Worm (Caenorhabditis elegans): Measurements from ENCODE around the gene lgc-54.

The lgc-54 gene

DNA sequence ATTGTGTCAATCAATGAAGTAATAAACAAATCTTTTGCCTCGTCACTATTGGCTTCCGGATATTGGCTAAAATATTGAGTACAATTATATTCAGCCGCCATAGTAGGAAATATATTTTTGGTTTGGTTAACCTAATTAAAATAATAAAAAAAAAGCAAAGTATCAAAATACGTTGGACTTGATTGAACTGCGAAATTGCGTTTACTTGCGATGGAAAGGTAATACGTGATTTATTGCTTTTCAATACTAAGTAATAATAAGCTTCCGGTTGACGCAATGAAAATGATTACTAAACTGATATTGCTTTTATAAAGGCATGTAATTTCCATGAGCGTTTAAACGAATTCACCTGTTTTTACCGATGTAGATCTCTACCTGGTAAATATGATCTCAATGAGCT, 46.8 kb downstream of the lgc-54 start, which contains the start of gene dmsr-9:
TSS of gene dmsr-9 (minus strand) at position 101 of the 400 bp plus-strand sequence.
- TF ChIP-seq mxl-1 (tag; optimal IDR thresholded peaks at IDR 0.05) (no peak), rcor-1 (GFP tag; IDR thresholded peaks at IDR 0.05) (no peak), snpc-4 (GFP tag; optimal IDR thresholded peaks at IDR 0.05) (no peak), snpc-4 (tag; optimal IDR thresholded peaks at IDR 0.05) (no peak), lir-1 (GFP tag; conservative IDR thresholded peaks at IDR 0.05) (no peak)

DNA sequence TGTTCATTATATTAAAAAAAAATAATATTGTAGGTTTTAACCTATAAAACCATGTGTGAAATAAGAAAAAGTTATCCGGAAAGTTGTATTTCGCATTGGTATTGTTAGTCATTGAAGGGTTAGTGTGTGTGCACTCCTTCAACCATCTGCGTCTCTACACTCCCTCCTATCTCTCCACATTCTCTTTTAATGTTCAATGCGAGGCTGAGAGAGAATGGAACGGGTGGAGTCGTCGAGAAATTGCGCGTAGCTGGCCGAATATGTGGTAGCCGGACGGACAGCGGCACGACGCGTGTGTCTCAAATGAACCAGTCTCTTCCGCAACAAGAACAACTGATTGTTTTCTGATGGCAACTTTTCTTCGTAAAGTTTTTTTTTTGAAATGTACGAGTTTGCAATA, 49.5 kb downstream of the lgc-54 start:
- no peak for TF ChIP-seq attf-3 (GFP tag; conservative IDR thresholded peaks at IDR 0.05)
- peak; percentile 91; the same call in 1 of the 2 replicates for TF ChIP-seq hmg-1.2 (GFP tag; IDR thresholded peaks at IDR 0.05)
- no peak for TF ChIP-seq D2030.7 (GFP tag; IDR thresholded peaks at IDR 0.05)
- TF ChIP-seq him-1 (tag; optimal IDR thresholded peaks at IDR 0.05): no peak
- no peak for TF ChIP-seq tbx-9 (tag; optimal IDR thresholded peaks at IDR 0.05; ENCODE audit: borderline replicate concordance)

DNA sequence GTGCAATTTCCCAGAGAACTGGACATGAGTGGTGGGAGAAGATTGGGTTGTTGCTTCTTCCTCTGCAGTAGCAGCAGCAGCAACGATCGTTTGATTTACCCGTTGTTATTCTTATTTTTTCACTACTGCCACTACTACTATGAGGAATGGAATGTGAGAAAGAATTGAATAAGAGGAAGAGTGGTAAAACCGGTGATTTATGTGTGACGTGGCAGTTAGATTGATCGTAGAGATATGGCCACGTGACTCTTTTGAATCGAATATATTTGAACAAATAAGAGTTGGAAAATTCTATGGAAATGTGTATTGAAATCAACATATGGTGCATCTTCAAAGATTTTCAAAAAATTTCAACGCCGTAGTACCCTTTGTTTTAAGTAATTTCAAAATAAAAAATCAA, 50.1 kb downstream of the lgc-54 start:
- TF ChIP-seq F55B11.4 (tag; optimal IDR thresholded peaks at IDR 0.05; ENCODE audit: borderline replicate concordance, insufficient read depth) (no peak), egrh-3 (GFP tag; IDR thresholded peaks at IDR 0.05) (no peak)

DNA sequence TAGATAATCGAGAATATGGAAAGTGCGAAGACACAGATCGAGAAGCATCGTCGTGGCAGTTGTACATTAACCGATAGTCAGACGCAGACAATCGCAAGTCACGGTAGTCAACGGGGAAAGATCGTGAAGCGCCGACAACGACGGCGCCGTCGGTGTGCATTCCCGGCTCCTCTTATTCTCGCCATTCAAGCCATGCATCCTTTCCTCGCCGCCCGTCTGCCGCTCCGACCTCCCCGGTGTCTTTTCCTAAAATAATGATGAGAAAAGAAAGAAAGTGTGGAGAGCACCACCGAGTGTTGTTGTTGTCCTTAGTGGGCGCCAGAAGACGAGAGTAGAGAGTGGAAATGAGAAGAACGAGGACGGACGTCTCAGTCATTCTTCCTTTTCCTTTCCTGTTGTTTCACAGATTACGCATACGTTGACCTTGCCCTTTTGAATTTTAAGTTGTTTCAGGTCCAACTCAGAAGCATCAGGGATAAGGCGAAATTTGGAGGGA, 52.6 kb downstream of the lgc-54 start, which contains the start of gene ZC404.1:
TSS of gene ZC404.1 (plus strand) at position 446 of the 496 bp plus-strand sequence.
- TF ChIP-seq zfh-2 (GFP tag; conservative IDR thresholded peaks at IDR 0.05): peak; percentile 92
- TF ChIP-seq mxl-1 (tag; optimal IDR thresholded peaks at IDR 0.05): no peak
- TF ChIP-seq egl-44 (GFP tag; IDR thresholded peaks at IDR 0.05): no peak
- 0 out of 2 replicates have a peak, but pooled peaks have one; percentile 10 for TF ChIP-seq dox-1 (GFP tag; IDR thresholded peaks at IDR 0.05)

DNA sequence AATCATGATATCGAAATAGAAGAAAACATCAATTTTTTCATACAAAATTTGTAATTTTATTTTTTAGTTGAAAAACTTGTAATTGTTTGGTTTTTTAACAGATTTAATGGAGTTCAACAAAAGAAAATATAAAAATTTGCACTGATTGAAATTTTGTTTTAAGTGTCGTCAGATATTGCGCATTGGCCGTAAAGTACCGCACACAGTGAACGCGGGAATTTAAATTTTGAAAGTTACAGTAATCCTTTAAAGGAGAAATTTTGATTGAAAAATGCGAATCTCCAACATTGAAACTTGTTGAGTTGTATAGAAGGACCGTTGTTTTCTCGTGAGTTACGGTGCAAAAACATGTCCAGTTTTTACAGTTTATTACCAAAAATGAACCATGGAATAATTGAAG, 53.4 kb downstream of the lgc-54 start:
- peak; percentile 80 for TF ChIP-seq efl-1 (GFP tag; optimal IDR thresholded peaks at IDR 0.05)
- no peak for TF ChIP-seq ets-4 (GFP tag; optimal IDR thresholded peaks at IDR 0.05)
- no peak for TF ChIP-seq mcd-1 (GFP tag; IDR thresholded peaks at IDR 0.05)
- peak; percentile 74 for TF ChIP-seq lin-54 (GFP tag; optimal IDR thresholded peaks at IDR 0.05)
- TF ChIP-seq madf-6 (GFP tag; IDR thresholded peaks at IDR 0.05): peak; percentile 53; the same call in 1 of the 2 replicates
- TF ChIP-seq hmg-1.2 (GFP tag; IDR thresholded peaks at IDR 0.05): no peak
- no peak for TF ChIP-seq ztf-22 (GFP tag; optimal IDR thresholded peaks at IDR 0.05)
- TF ChIP-seq ztf-25 (GFP tag; IDR thresholded peaks at IDR 0.05): no peak
- TF ChIP-seq dpl-1 (GFP tag; optimal IDR thresholded peaks at IDR 0.05): peak; percentile 29
- no peak for TF ChIP-seq F22D6.2 (tag; optimal IDR thresholded peaks at IDR 0.05)
- TF ChIP-seq cebp-2 (GFP tag; IDR thresholded peaks at IDR 0.05): no peak
- no peak for TF ChIP-seq attf-5 (GFP tag; optimal IDR thresholded peaks at IDR 0.05)
- TF ChIP-seq lsl-1 (GFP tag; optimal IDR thresholded peaks at IDR 0.05): peak; percentile 45
- TF ChIP-seq atf-7 (tag; optimal IDR thresholded peaks at IDR 0.05): no peak

DNA sequence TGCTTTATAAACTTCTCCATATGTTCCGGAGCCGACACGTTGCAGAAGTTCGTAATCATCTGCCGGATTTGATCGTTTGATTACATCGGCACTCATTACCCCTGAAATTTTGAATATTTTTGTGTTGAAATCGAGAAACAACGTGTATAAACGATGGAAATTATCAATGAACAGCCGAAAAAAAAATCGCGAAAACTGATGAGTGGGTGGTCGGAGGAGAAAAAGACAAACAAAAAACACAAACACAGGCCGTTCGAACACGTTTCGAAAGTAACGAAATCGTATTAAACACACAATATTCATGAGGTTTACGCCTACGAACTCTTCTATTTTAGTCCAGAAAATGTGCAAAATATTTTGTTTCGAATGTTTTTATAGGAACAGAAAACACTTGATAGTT, 53.8 kb downstream of the lgc-54 start, which contains the start of gene gck-2:
TSS of gene gck-2 (minus strand) at position 101 of the 400 bp plus-strand sequence.
- no peak for TF ChIP-seq let-526 (GFP tag; IDR thresholded peaks at IDR 0.05)
- no peak for TF ChIP-seq lag-1 (GFP tag; IDR thresholded peaks at IDR 0.05)
- no peak for TF ChIP-seq him-1 (tag; optimal IDR thresholded peaks at IDR 0.05)
- TF ChIP-seq egl-44 (GFP tag; IDR thresholded peaks at IDR 0.05): no peak
